Worm (Caenorhabditis elegans) whole organism, late embryonic: ENCODE data around the gene EGAP1.5.

Source experiments
- ceh-9 ChIP-seq: sonication (generic microtip); optimal IDR thresholded peaks from 2 replicates; lab custom pipeline; 2016; ENCODE audit warnings: mild to moderate bottlenecking, missing genetic modification characterization, inconsistent platforms, missing compliant biosample characterization
- pqm-1 ChIP-seq: sonication (generic microtip); optimal IDR thresholded peaks from 2 replicates; lab custom pipeline; 2016; ENCODE audit warnings: missing genetic modification characterization, missing compliant biosample characterization
- syd-9 ChIP-seq: sonication (generic microtip); optimal IDR thresholded peaks from 2 replicates; lab custom pipeline; 2016; ENCODE audit warnings: mild to moderate bottlenecking, missing genetic modification characterization, moderate library complexity, missing compliant biosample characterization
- tbx-2 ChIP-seq: sonication (generic microtip); optimal IDR thresholded peaks from 2 replicates; lab custom pipeline; 2016; ENCODE audit warnings: missing genetic modification characterization, missing compliant biosample characterization
- ttx-3 ChIP-seq: sonication (generic microtip); optimal IDR thresholded peaks from 2 replicates; lab custom pipeline; 2016; ENCODE audit warnings: missing genetic modification reagents, missing genetic modification characterization, missing compliant biosample characterization
- unc-86 ChIP-seq: sonication (generic microtip); optimal IDR thresholded peaks from 2 replicates; lab custom pipeline; 2016; ENCODE audit warnings: missing genetic modification characterization, missing compliant biosample characterization

- TF ChIP-seq syd-9 (tag; lab: Kevin White, UChicago) (no peak), unc-86 (tag; lab: Kevin White, UChicago) (no peak), ceh-9 (tag; lab: Kevin White, UChicago) (no peak), tbx-2 (tag; lab: Kevin White, UChicago) (no peak), ttx-3 (tag; lab: Kevin White, UChicago) (no peak), pqm-1 (tag; lab: Kevin White, UChicago) (no peak)
Observed at ce11 chrIII:5931433-5931994, at the start of gene EGAP1.5.
